Worm (Caenorhabditis elegans) whole organism, midembryonic: Measurements from ENCODE around the gene rabr-4.

Experiments used
- flt-1 ChIP-seq: fragments of 200-800 bp; sonication (Bioruptor generic); IDR thresholded peaks from 2 replicates; pipeline ENCODE4 v1.3.6; 2022; ENCODE audit warnings: missing genetic modification characterization, missing compliant biosample characterization
- klf-2 ChIP-seq: fragments of 200-800 bp; sonication (Bioruptor generic); conservative IDR thresholded peaks from 2 replicates; pipeline ENCODE4 v1.3.6; 2022; ENCODE audit warnings: missing genetic modification reagents, missing genetic modification characterization, missing compliant biosample characterization
- med-1 ChIP-seq: sonication (generic microtip); optimal IDR thresholded peaks from 2 replicates; lab custom pipeline; 2017; ENCODE audit warnings: missing genetic modification characterization, mild to moderate bottlenecking, missing compliant biosample characterization, antibody characterized with exemption, missing genetic modification reagents; ENCODE audit not compliant: insufficient read depth
- tab-1 ChIP-seq: fragments of 200-800 bp; sonication (Bioruptor generic); IDR thresholded peaks from 2 replicates; pipeline ENCODE4 v1.3.6; 2022; ENCODE audit warnings: missing genetic modification characterization, missing compliant biosample characterization

- no peak for TF ChIP-seq klf-2 (GFP tag; lab: Robert Waterston, UW)
- no peak for TF ChIP-seq flt-1 (GFP tag; lab: Robert Waterston, UW)
- TF ChIP-seq tab-1, result no peak
- TF ChIP-seq med-1 (GFP tag; lab: Kevin White, UChicago), result no peak
These were observed 34.7 kb downstream of the rabr-4 start for ce11 chrV:16229439-16229838.
